Fruit fly (Drosophila melanogaster): ENCODE data around the gene gdl-ORF39.
A peak's percentile ranks its signal among the peaks of the same experiment; 100 is the strongest.

Gene gdl-ORF39

DNA sequence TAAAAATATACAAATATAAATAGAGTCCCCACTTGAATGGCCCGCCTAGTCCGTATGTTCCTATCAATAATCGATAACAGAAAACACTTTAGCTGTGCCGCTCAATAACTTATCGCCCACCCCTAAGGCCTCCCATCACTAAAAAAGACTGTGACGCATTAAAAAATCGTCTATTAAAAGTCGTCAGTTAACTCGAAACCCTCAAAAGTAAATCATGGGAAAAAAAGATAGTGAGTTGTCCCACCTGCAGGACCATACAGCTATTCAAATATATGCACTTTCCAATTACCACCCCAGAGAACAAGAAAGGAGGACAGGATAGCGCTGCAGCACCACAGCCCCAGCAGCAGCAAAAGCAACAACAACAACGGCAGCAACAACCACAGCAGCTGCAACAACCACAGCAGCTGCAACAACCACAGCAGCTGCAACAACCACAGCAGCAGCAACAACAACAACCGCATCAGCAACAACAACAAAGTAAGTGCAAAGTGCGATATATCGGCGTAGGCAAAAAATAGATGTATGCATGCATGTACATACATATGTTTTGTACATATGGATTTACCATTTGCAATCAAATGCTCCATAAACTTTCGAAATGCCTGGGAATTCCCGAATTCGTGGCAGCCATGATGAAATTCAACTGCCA lies 44.9 kb downstream of the gdl-ORF39 start, which contains the start of gene AGO2 (continued):
- TF ChIP-seq mam (GFP tag; optimal IDR thresholded peaks at IDR 0.05) = no peak
- no peak for TF ChIP-seq CG43689 (GFP tag; IDR thresholded peaks at IDR 0.05)
- peak; percentile 12 for TF ChIP-seq CG34376 (GFP tag; optimal IDR thresholded peaks at IDR 0.05)
- no peak for TF ChIP-seq CG11456 (GFP tag; IDR thresholded peaks at IDR 0.05)
- peak; percentile 17 for TF ChIP-seq Six4 (GFP tag; optimal IDR thresholded peaks at IDR 0.05)
- TF ChIP-seq phol (tag; optimal IDR thresholded peaks at IDR 0.05) = peak; percentile 90
- TF ChIP-seq vnd (GFP tag; IDR thresholded peaks at IDR 0.05; ENCODE audit: partially characterized antibody) = peak; percentile 62; the same call in 1 of the 3 replicates
- TF ChIP-seq pita (GFP tag; optimal IDR thresholded peaks at IDR 0.05) = peak; percentile 62
- no peak for TF ChIP-seq CG3065 (GFP tag; optimal IDR thresholded peaks at IDR 0.05)
- peak; percentile 92 for TF ChIP-seq CG13624 (GFP tag; optimal IDR thresholded peaks at IDR 0.05)
- peak; percentile 100 for TF ChIP-seq CG4360 (GFP tag; IDR thresholded peaks at IDR 0.05)
- peak; percentile 2 for TF ChIP-seq CG8290 (GFP tag; optimal IDR thresholded peaks at IDR 0.05)
- TF ChIP-seq CG8290 (tag; optimal IDR thresholded peaks at IDR 0.05) = no peak

Data from whole organism, embryonic.